Fruit fly (Drosophila melanogaster) whole organism, embryonic: ENCODE results near the gene Gr97a.

Experiments used
- Ada2b ChIP-seq: fragments of 200-800 bp; sonication (Bioruptor generic); IDR thresholded peaks from 2 replicates; pipeline ENCODE4 v1.3.6; 2022; ENCODE audit warnings: missing biosample characterization, missing genetic modification characterization
- Aef1 ChIP-seq: fragments of 200-800 bp; sonication (Bioruptor generic); IDR thresholded peaks from 3 replicates; pipeline ENCODE4 v1.3.6; 2022; ENCODE audit warnings: missing biosample characterization, missing genetic modification characterization
- CG10366 ChIP-seq: fragments of 200-800 bp; sonication (Bioruptor generic); IDR thresholded peaks from 2 replicates; pipeline ENCODE4 v1.3.6; 2022; ENCODE audit warnings: missing biosample characterization, missing genetic modification characterization
- CG11247 ChIP-seq: fragments of 200-800 bp; sonication (Bioruptor generic); IDR thresholded peaks from 2 replicates; pipeline ENCODE4 v1.3.6; 2022; ENCODE audit warnings: missing biosample characterization, missing genetic modification characterization
- CG11456 ChIP-seq: fragments of 200-800 bp; sonication (Bioruptor generic); IDR thresholded peaks from 3 replicates; pipeline ENCODE4 v1.3.6; 2022; ENCODE audit warnings: missing biosample characterization, missing genetic modification characterization
- CG11696 ChIP-seq: fragments of 200-800 bp; sonication (Bioruptor generic); IDR thresholded peaks from 2 replicates; pipeline ENCODE4 v1.3.6; 2022; ENCODE audit warnings: missing biosample characterization, missing genetic modification characterization
- CG12744 ChIP-seq: fragments of 200-800 bp; sonication (Bioruptor generic); optimal IDR thresholded peaks from 2 replicates; lab custom pipeline; 2016; ENCODE audit warnings: missing biosample characterization, missing genetic modification characterization
- CG12769 ChIP-seq: fragments of 200-800 bp; sonication (Bioruptor generic); optimal IDR thresholded peaks from 2 replicates; lab custom pipeline; 2019; ENCODE audit warnings: missing biosample characterization, mild to moderate bottlenecking, missing genetic modification characterization, moderate library complexity
- CG14965 ChIP-seq: fragments of 200-800 bp; sonication (Bioruptor generic); optimal IDR thresholded peaks from 2 replicates; lab custom pipeline; 2016; ENCODE audit warnings: missing biosample characterization, missing genetic modification characterization, borderline replicate concordance
- CG15479 ChIP-seq: fragments of 200-800 bp; sonication (Bioruptor generic); optimal IDR thresholded peaks from 3 replicates; lab custom pipeline; 2019; ENCODE audit warnings: missing biosample characterization, mild to moderate bottlenecking, missing genetic modification characterization, moderate library complexity
- CG15601 ChIP-seq: fragments of 200-800 bp; sonication (Bioruptor generic); optimal IDR thresholded peaks from 3 replicates; lab custom pipeline; 2019; ENCODE audit warnings: missing biosample characterization, mild to moderate bottlenecking, missing genetic modification characterization, moderate library complexity
- CG17186 ChIP-seq: fragments of 200-800 bp; sonication (Bioruptor generic); optimal IDR thresholded peaks from 3 replicates; lab custom pipeline; 2017; ENCODE audit warnings: missing biosample characterization, missing genetic modification reagents, missing genetic modification characterization
- CG17361 ChIP-seq: fragments of 200-800 bp; sonication (Bioruptor generic); IDR thresholded peaks from 3 replicates; pipeline ENCODE4 v1.3.6; 2022; ENCODE audit warnings: missing biosample characterization, missing genetic modification characterization
- CG17385 ChIP-seq: fragments of 200-800 bp; sonication (Bioruptor generic); optimal IDR thresholded peaks from 3 replicates; lab custom pipeline; 2018; ENCODE audit warnings: missing biosample characterization, mild to moderate bottlenecking, missing genetic modification characterization
- CG17912 ChIP-seq: fragments of 200-800 bp; sonication (Bioruptor generic); optimal IDR thresholded peaks from 2 replicates; lab custom pipeline; 2018; ENCODE audit warnings: missing biosample characterization, mild to moderate bottlenecking, missing genetic modification characterization
- CG1832 ChIP-seq: fragments of 200-800 bp; sonication (Bioruptor generic); optimal IDR thresholded peaks from 2 replicates; lab custom pipeline; 2017; ENCODE audit warnings: missing biosample characterization, mild to moderate bottlenecking, missing genetic modification characterization, inconsistent platforms
- CG18599 ChIP-seq: fragments of 200-800 bp; sonication (Bioruptor generic); optimal IDR thresholded peaks from 3 replicates; lab custom pipeline; 2017; ENCODE audit warnings: missing biosample characterization, missing genetic modification characterization, mild to moderate bottlenecking, moderate library complexity, missing genetic modification reagents
- CG2712 ChIP-seq: fragments of 200-800 bp; optimal IDR thresholded peaks from 3 replicates; lab custom pipeline; 2019; ENCODE audit warnings: missing biosample characterization, mild to moderate bottlenecking, missing genetic modification characterization, moderate library complexity
- CG6175 ChIP-seq: fragments of 200-800 bp; sonication (Bioruptor generic); IDR thresholded peaks from 3 replicates; pipeline ENCODE4 v1.3.6; 2022; ENCODE audit warnings: missing biosample characterization, missing genetic modification characterization
- CG6813 ChIP-seq: fragments of 200-800 bp; sonication (Bioruptor generic); optimal IDR thresholded peaks from 2 replicates; lab custom pipeline; 2017; ENCODE audit warnings: missing biosample characterization, missing genetic modification characterization, mild to moderate bottlenecking, moderate library complexity, missing genetic modification reagents
- CG7987 ChIP-seq: fragments of 200-800 bp; sonication (Bioruptor generic); optimal IDR thresholded peaks from 2 replicates; lab custom pipeline; 2018; ENCODE audit warnings: missing biosample characterization, mild to moderate bottlenecking, missing genetic modification characterization, moderate library complexity
- CG8089 ChIP-seq: fragments of 200-800 bp; sonication (Bioruptor generic); optimal IDR thresholded peaks from 3 replicates; lab custom pipeline; 2016; ENCODE audit warnings: missing biosample characterization, missing genetic modification characterization
- CG9609 ChIP-seq: fragments of 200-800 bp; sonication (Bioruptor generic); optimal IDR thresholded peaks from 3 replicates; lab custom pipeline; 2016; ENCODE audit warnings: missing biosample characterization, missing genetic modification characterization
- CoRest ChIP-seq: fragments of 200-800 bp; sonication (Bioruptor generic); optimal IDR thresholded peaks from 3 replicates; lab custom pipeline; 2018; ENCODE audit warnings: missing biosample characterization, mild to moderate bottlenecking, missing genetic modification characterization, moderate library complexity
- Dfd ChIP-seq, 2 experiments: fragments of >200 bp; optimal IDR thresholded peaks; 2 replicates each; lab custom pipeline; 2017; ENCODE audit warnings: missing biosample characterization in 2 of 2, missing genetic modification characterization in 2 of 2
- Dll ChIP-seq: fragments of 200-800 bp; sonication (Bioruptor generic); IDR thresholded peaks from 4 replicates; pipeline ENCODE4 v1.3.6; 2022; ENCODE audit warnings: missing biosample characterization, missing genetic modification characterization; ENCODE audit not compliant: partially characterized antibody
- Drgx ChIP-seq: fragments of 200-800 bp; sonication (Bioruptor generic); IDR thresholded peaks from 2 replicates; pipeline ENCODE4 v1.3.6; 2022; ENCODE audit warnings: missing biosample characterization, missing genetic modification characterization
- Gsc ChIP-seq: fragments of 200-800 bp; sonication (Bioruptor generic); IDR thresholded peaks from 2 replicates; pipeline ENCODE4 v1.3.6; 2022; ENCODE audit warnings: missing biosample characterization, missing genetic modification characterization
- HLH3B ChIP-seq: fragments of 200-800 bp; sonication (Bioruptor generic); IDR thresholded peaks from 2 replicates; pipeline ENCODE4 v1.3.6; 2022; ENCODE audit warnings: missing biosample characterization, missing genetic modification characterization
- MTF-1 ChIP-seq: fragments of 200-800 bp; sonication (Bioruptor generic); optimal IDR thresholded peaks from 2 replicates; lab custom pipeline; 2018; ENCODE audit warnings: missing biosample characterization, mild to moderate bottlenecking, missing genetic modification characterization, borderline replicate concordance
- Oli ChIP-seq: fragments of 200-800 bp; sonication (Bioruptor generic); optimal IDR thresholded peaks from 2 replicates; lab custom pipeline; 2018; ENCODE audit warnings: missing biosample characterization, mild to moderate bottlenecking, missing genetic modification characterization, moderate library complexity
- Pdp1 ChIP-seq, 2 experiments: fragments of 200-800 bp; sonication (Bioruptor generic); optimal IDR thresholded peaks; 3 replicates each; lab custom pipeline; 2016; ENCODE audit warnings: missing biosample characterization in 2 of 2, missing genetic modification characterization in 2 of 2, mild to moderate bottlenecking in 1 of 2, moderate library complexity in 1 of 2
- Rfx ChIP-seq: fragments of 200-800 bp; sonication (Bioruptor generic); IDR thresholded peaks from 2 replicates; pipeline ENCODE4 v1.3.6; 2022; ENCODE audit warnings: missing biosample characterization, missing genetic modification characterization
- Sox102F ChIP-seq: fragments of 200-800 bp; sonication (Bioruptor generic); optimal IDR thresholded peaks from 2 replicates; lab custom pipeline; 2018; ENCODE audit warnings: missing biosample characterization, mild to moderate bottlenecking, missing genetic modification characterization, moderate library complexity
- Xbp1 ChIP-seq: fragments of 200-800 bp; sonication (Bioruptor generic); optimal IDR thresholded peaks from 3 replicates; lab custom pipeline; 2016; ENCODE audit warnings: missing biosample characterization, mild to moderate bottlenecking, missing genetic modification characterization
- Xrp1 ChIP-seq: fragments of 200-800 bp; sonication (Bioruptor generic); IDR thresholded peaks from 2 replicates; pipeline ENCODE4 v1.3.6; 2022; ENCODE audit warnings: missing biosample characterization, missing genetic modification characterization
- ci ChIP-seq: fragments of 200-800 bp; sonication (Bioruptor generic); IDR thresholded peaks from 3 replicates; pipeline ENCODE4 v1.3.6; 2022; ENCODE audit warnings: missing biosample characterization, missing genetic modification characterization
- eyg ChIP-seq: fragments of 200-800 bp; sonication (Bioruptor generic); optimal IDR thresholded peaks from 3 replicates; lab custom pipeline; 2016; ENCODE audit warnings: missing biosample characterization, missing genetic modification characterization
- hb ChIP-seq: fragments of 200-800 bp; sonication (Bioruptor generic); IDR thresholded peaks from 3 replicates; pipeline ENCODE4 v1.3.6; 2022; ENCODE audit warnings: missing biosample characterization, missing genetic modification characterization; ENCODE audit not compliant: partially characterized antibody
- ken ChIP-seq: fragments of 200-800 bp; sonication (Bioruptor generic); IDR thresholded peaks from 3 replicates; pipeline ENCODE4 v1.3.6; 2022; ENCODE audit warnings: missing biosample characterization, missing genetic modification characterization
- kni ChIP-seq: fragments of 200-800 bp; sonication (Bioruptor generic); optimal IDR thresholded peaks from 3 replicates; lab custom pipeline; 2017; ENCODE audit warnings: mild to moderate bottlenecking, missing biosample characterization, missing genetic modification reagents, missing genetic modification characterization
- pros ChIP-seq: fragments of 200-800 bp; sonication (Bioruptor generic); optimal IDR thresholded peaks from 3 replicates; lab custom pipeline; 2019; ENCODE audit warnings: missing biosample characterization, mild to moderate bottlenecking, missing genetic modification characterization, moderate library complexity
- row ChIP-seq: fragments of 200-800 bp; sonication (Bioruptor generic); IDR thresholded peaks from 3 replicates; pipeline ENCODE4 v1.3.6; 2022; ENCODE audit warnings: missing biosample characterization, missing genetic modification characterization
- sens ChIP-seq: fragments of 200-800 bp; sonication (Bioruptor generic); peaks from one replicate; lab custom pipeline; 2016; ENCODE audit warnings: missing biosample characterization, missing genetic modification characterization
- sna ChIP-seq: fragments of 200-800 bp; sonication (Bioruptor generic); IDR thresholded peaks from 2 replicates; pipeline ENCODE4 v1.3.6; 2022; ENCODE audit warnings: missing biosample characterization, missing genetic modification characterization; ENCODE audit not compliant: partially characterized antibody
- sob ChIP-seq: fragments of 200-800 bp; sonication (Bioruptor generic); IDR thresholded peaks from 2 replicates; pipeline ENCODE4 v1.3.6; 2022; ENCODE audit warnings: missing biosample characterization, missing genetic modification characterization
- tgo ChIP-seq: fragments of 200-800 bp; sonication (Bioruptor generic); IDR thresholded peaks from 3 replicates; pipeline ENCODE4 v1.3.6; 2022; ENCODE audit warnings: missing biosample characterization, missing genetic modification characterization
- tin ChIP-seq: fragments of 200-800 bp; sonication (Bioruptor generic); optimal IDR thresholded peaks from 3 replicates; lab custom pipeline; 2016; ENCODE audit warnings: missing biosample characterization, missing genetic modification characterization
- tna ChIP-seq: fragments of 200-800 bp; sonication (Bioruptor generic); IDR thresholded peaks from 2 replicates; pipeline ENCODE4 v1.3.6; 2022; ENCODE audit warnings: missing biosample characterization, missing genetic modification characterization; ENCODE audit not compliant: partially characterized antibody

Gene Gr97a

DNA sequence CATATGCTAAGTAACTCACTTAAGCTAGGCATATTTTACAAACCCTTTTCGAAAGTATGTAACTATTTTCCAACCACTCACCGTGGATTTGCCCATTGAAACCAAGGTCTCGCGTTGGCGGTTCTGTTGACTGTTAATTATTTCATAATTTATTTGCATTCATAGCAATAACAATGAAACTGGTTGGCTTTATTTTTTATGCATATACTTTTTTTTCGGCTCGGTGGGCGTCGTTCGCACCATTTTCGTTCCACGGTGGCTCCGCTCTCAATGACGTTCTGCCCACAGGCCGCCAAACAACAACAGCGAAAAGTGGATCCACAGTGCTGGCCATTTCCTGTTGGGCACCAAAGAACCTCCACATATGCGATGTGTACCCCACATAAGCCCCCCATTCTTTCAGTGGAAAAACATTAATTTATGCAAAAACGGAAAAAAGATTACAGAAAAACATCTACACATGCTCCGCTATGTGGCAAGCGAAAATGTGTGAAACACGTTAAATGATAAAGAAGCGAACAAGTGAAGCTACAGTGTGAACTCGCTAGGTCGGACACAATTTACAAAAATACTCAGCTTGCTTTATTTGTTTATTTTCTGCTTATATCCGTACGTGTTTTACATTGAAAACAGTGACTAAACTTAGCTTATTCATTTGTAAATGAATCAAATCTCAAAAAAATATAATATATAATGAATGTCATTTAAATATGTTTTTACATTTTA, 1.5 kb upstream of the Gr97a start (continued):
- TF ChIP-seq CG11696 (peak; percentile 9; the same call in 1 of the 2 replicates), CG6813 (GFP tag; lab: Kevin White, UChicago) (no peak), HLH3B (GFP tag; lab: Robert Waterston, UW) (peak; percentile 36; the same call in 1 of the 2 replicates), Dll (GFP tag; lab: Robert Waterston, UW) (no peak), Gsc (GFP tag; lab: Robert Waterston, UW) (no peak), Dfd (GFP tag; optimal IDR thresholded peaks at IDR 0.05; lab: Kevin White, UChicago) (no peak), Xbp1 (peak; percentile 18), ci (GFP tag; lab: Robert Waterston, UW) (no peak), CG18599 (GFP tag; lab: Kevin White, UChicago) (peak; percentile 19), CG10366 (no peak), CoRest (tag; lab: Kevin White, UChicago) (peak; percentile 32), Oli (tag; lab: Kevin White, UChicago) (peak; percentile 31), CG1832 (GFP tag; lab: Kevin White, UChicago) (no peak), Drgx (peak; percentile 67), Xrp1 (GFP tag; lab: Robert Waterston, UW) (peak; percentile 40; the same call in 1 of the 2 replicates), CG15479 (GFP tag; lab: Kevin White, UChicago) (no peak), Aef1 (GFP tag; lab: Robert Waterston, UW) (peak; percentile 40), tna (GFP tag; lab: Robert Waterston, UW) (no peak), CG7987 (GFP tag; lab: Kevin White, UChicago) (no peak), pros (GFP tag; lab: Kevin White, UChicago) (no peak), sens (peak; percentile 79), CG17385 (GFP tag; lab: Kevin White, UChicago) (peak; percentile 16), CG14965 (GFP tag; lab: Kevin White, UChicago) (no peak), CG17912 (GFP tag; lab: Kevin White, UChicago) (no peak), sob (peak; percentile 25; the same call in 1 of the 2 replicates), hb (no peak), CG11247 (GFP tag; lab: Robert Waterston, UW) (no peak), tgo (GFP tag; lab: Robert Waterston, UW) (peak; percentile 47; the same call in 2 of the 3 replicates), Pdp1 (GFP tag; optimal IDR thresholded peaks at IDR 0.05; lab: Kevin White, UChicago) (no peak), CG6175 (GFP tag; lab: Robert Waterston, UW) (peak; percentile 58; the same call in 1 of the 3 replicates), CG15601 (tag; lab: Kevin White, UChicago) (no peak), CG8089 (GFP tag; lab: Kevin White, UChicago) (no peak), ken (GFP tag; lab: Robert Waterston, UW) (peak; percentile 47; the same call in 1 of the 3 replicates), eyg (no peak), row (GFP tag; lab: Robert Waterston, UW) (peak; percentile 70), CG17361 (0 out of 3 replicates have a peak, but pooled peaks have one; percentile 10), MTF-1 (no peak), CG2712 (tag; lab: Kevin White, UChicago) (peak; percentile 16), kni (GFP tag; lab: Kevin White, UChicago) (no peak), CG17186 (GFP tag; lab: Kevin White, UChicago) (no peak), Sox102F (GFP tag; lab: Kevin White, UChicago) (peak; percentile 2), Rfx (GFP tag; lab: Robert Waterston, UW) (peak; percentile 62), tin (GFP tag; lab: Kevin White, UChicago) (no peak), CG9609 (no peak), sna (GFP tag; lab: Robert Waterston, UW) (no peak), Ada2b (GFP tag; lab: Robert Waterston, UW) (peak; percentile 59; the same call in 1 of the 2 replicates), CG11456 (GFP tag; lab: Robert Waterston, UW) (peak; percentile 34; the same call in 1 of the 3 replicates), CG12769 (tag; lab: Kevin White, UChicago) (peak; percentile 28), CG12744 (GFP tag; lab: Kevin White, UChicago) (no peak)
